Worm (Caenorhabditis elegans) whole organism, young adult: ENCODE data around the gene cest-16.

ENCODE experiments used
- F57A8.1 ChIP-seq: fragments of 200-800 bp; sonication (Bioruptor generic); optimal IDR thresholded peaks from 2 replicates; lab custom pipeline; 2018; ENCODE audit warnings: mild to moderate bottlenecking, missing genetic modification characterization, moderate library complexity, missing compliant biosample characterization
- sdz-38 ChIP-seq: sonication (generic microtip); optimal IDR thresholded peaks from 2 replicates; lab custom pipeline; 2016; ENCODE audit warnings: missing genotype, missing genetic modification characterization, missing compliant biosample characterization

- TF ChIP-seq sdz-38: no peak
- TF ChIP-seq F57A8.1 (GFP tag; lab: Kevin White, UChicago): no peak
These were observed 54.0 kb downstream of the cest-16 start for ce11 chrX:6353763-6354162.
